Fruit fly (Drosophila melanogaster) whole organism, embryonic: Measurements from ENCODE around the gene CG10638.
A peak's percentile ranks its signal among the peaks of the same experiment; 100 is the strongest.

Experiments used
- CG10267 ChIP-seq: fragments of 200-800 bp; sonication (Bioruptor generic); optimal IDR thresholded peaks from 2 replicates; lab custom pipeline; 2018; ENCODE audit warnings: missing biosample characterization, mild to moderate bottlenecking, missing genetic modification characterization, moderate library complexity
- CG15696 ChIP-seq: fragments of 200-800 bp; sonication (Bioruptor generic); optimal IDR thresholded peaks from 2 replicates; lab custom pipeline; 2019; ENCODE audit warnings: missing biosample characterization, mild to moderate bottlenecking, missing genetic modification characterization, moderate library complexity
- CG17829 ChIP-seq: fragments of 200-800 bp; optimal IDR thresholded peaks from 2 replicates; lab custom pipeline; 2019; ENCODE audit warnings: missing biosample characterization, mild to moderate bottlenecking, missing genetic modification characterization, moderate library complexity
- lola ChIP-seq, 3 experiments: fragments of >200 bp in 2 of 3; fragments of 200-800 bp in 1 of 3; sonication (Bioruptor generic) in 1 of 3; optimal IDR thresholded peaks; 2 replicates each; lab custom pipeline; 2017 to 2019; ENCODE audit warnings: missing biosample characterization in 3 of 3, missing genetic modification characterization in 3 of 3, mild to moderate bottlenecking in 1 of 3, moderate library complexity in 1 of 3
- sens ChIP-seq: fragments of 200-800 bp; sonication (Bioruptor generic); peaks from one replicate; lab custom pipeline; 2016; ENCODE audit warnings: missing biosample characterization, missing genetic modification characterization
- sisA ChIP-seq: fragments of 200-800 bp; sonication (Bioruptor generic); IDR thresholded peaks from 2 replicates; pipeline ENCODE4 v1.3.6; 2022; ENCODE audit warnings: missing biosample characterization, missing genetic modification characterization

The CG10638 gene

dm6 chr3L:12453529-12453928 is 47.6 kb downstream of the CG10638 start (continued):
- TF ChIP-seq CG15696 (tag; lab: Kevin White, UChicago): peak; percentile 73
- TF ChIP-seq CG17829 (tag; lab: Kevin White, UChicago): peak; percentile 12
- peak in 1 of 3 experiments; percentile 51 for TF ChIP-seq lola (GFP tag; optimal IDR thresholded peaks at IDR 0.05; lab: Kevin White, UChicago)
- no peak for TF ChIP-seq sisA (GFP tag; lab: Robert Waterston, UW)
- TF ChIP-seq sens (GFP tag; lab: Kevin White, UChicago): peak; percentile 74
- peak; percentile 16 for TF ChIP-seq CG10267 (tag; lab: Kevin White, UChicago)
